Worm (Caenorhabditis elegans) whole organism, young adult: ENCODE measurements around the gene nspg-12.

Source experiments
- B0019.2 ChIP-seq: fragments of 200-800 bp; sonication (Bioruptor generic); conservative IDR thresholded peaks from 2 replicates; pipeline ENCODE4 v1.3.6; 2022; ENCODE audit warnings: missing genetic modification reagents, missing genetic modification characterization, missing compliant biosample characterization
- B0035.1 ChIP-seq: sonication (generic microtip); optimal IDR thresholded peaks from 2 replicates; lab custom pipeline; 2016; ENCODE audit warnings: missing genetic modification characterization, mild to moderate bottlenecking, missing compliant biosample characterization, missing genotype, missing genetic modification reagents
- B0336.3 ChIP-seq: fragments of 200-800 bp; sonication (Bioruptor generic); IDR thresholded peaks from 2 replicates; pipeline ENCODE4 v1.3.6; 2022; ENCODE audit warnings: missing genetic modification characterization, missing compliant biosample characterization
- C17E4.6 ChIP-seq: fragments of 200-800 bp; sonication (Bioruptor generic); IDR thresholded peaks from 2 replicates; pipeline ENCODE4 v1.3.6; 2022; ENCODE audit warnings: missing genetic modification reagents, missing genetic modification characterization, missing compliant biosample characterization
- D2030.7 ChIP-seq: fragments of 200-800 bp; sonication (Bioruptor generic); IDR thresholded peaks from 2 replicates; pipeline ENCODE4 v1.3.6; 2022; ENCODE audit warnings: missing genetic modification reagents, missing genetic modification characterization, missing compliant biosample characterization
- F37B4.10 ChIP-seq: fragments of 200-800 bp; sonication (Bioruptor generic); IDR thresholded peaks from 2 replicates; pipeline ENCODE4 v1.3.6; 2022; ENCODE audit warnings: missing genetic modification characterization, missing compliant biosample characterization
- F39B2.1 ChIP-seq: fragments of 200-800 bp; sonication (Bioruptor generic); IDR thresholded peaks from 2 replicates; pipeline ENCODE4 v1.3.6; 2022; ENCODE audit warnings: missing genetic modification reagents, missing genetic modification characterization, missing compliant biosample characterization
- F52B5.7 ChIP-seq: sonication (generic microtip); optimal IDR thresholded peaks from 2 replicates; lab custom pipeline; 2016; ENCODE audit warnings: mild to moderate bottlenecking, missing genetic modification characterization, missing compliant biosample characterization
- F55B11.4 ChIP-seq: sonication (generic microtip); optimal IDR thresholded peaks from 2 replicates; lab custom pipeline; 2016; ENCODE audit warnings: missing compliant biosample characterization, missing genetic modification characterization, borderline replicate concordance; ENCODE audit not compliant: insufficient read depth
- T26A5.8 ChIP-seq: sonication (generic microtip); optimal IDR thresholded peaks from 2 replicates; lab custom pipeline; 2016; ENCODE audit warnings: missing genetic modification characterization, missing compliant biosample characterization
- Y53F4B.3 ChIP-seq: fragments of 200-800 bp; sonication (Bioruptor generic); IDR thresholded peaks from 2 replicates; pipeline ENCODE4 v1.3.6; 2022; ENCODE audit warnings: missing genetic modification reagents, missing genetic modification characterization, missing compliant biosample characterization
- Y56A3A.18 ChIP-seq: fragments of 200-800 bp; sonication (Bioruptor generic); IDR thresholded peaks from 2 replicates; pipeline ENCODE4 v1.3.6; 2022; ENCODE audit warnings: missing genetic modification reagents, missing genetic modification characterization, missing compliant biosample characterization
- Y67H2A.10 ChIP-seq: fragments of 200-800 bp; sonication (Bioruptor generic); conservative IDR thresholded peaks from 2 replicates; pipeline ENCODE4 v1.3.6; 2022; ENCODE audit warnings: missing genetic modification reagents, missing genetic modification characterization, missing compliant biosample characterization
- Y95B8A.8 ChIP-seq: fragments of 200-800 bp; sonication (Bioruptor generic); IDR thresholded peaks from 2 replicates; pipeline ENCODE4 v1.3.6; 2022; ENCODE audit warnings: missing genetic modification reagents, missing genetic modification characterization, missing compliant biosample characterization
- ZK185.1 ChIP-seq: sonication (generic microtip); optimal IDR thresholded peaks from 2 replicates; lab custom pipeline; 2016; ENCODE audit warnings: mild to moderate bottlenecking, missing genetic modification characterization, missing compliant biosample characterization; ENCODE audit not compliant: poor library complexity, severe bottlenecking
- atf-7 ChIP-seq: sonication (generic microtip); optimal IDR thresholded peaks from 2 replicates; lab custom pipeline; 2017; ENCODE audit warnings: mild to moderate bottlenecking, missing genetic modification characterization, missing compliant biosample characterization
- attf-3 ChIP-seq: fragments of 200-800 bp; sonication (Bioruptor generic); conservative IDR thresholded peaks from 2 replicates; pipeline ENCODE4 v1.3.6; 2022; ENCODE audit warnings: missing genetic modification reagents, missing genetic modification characterization, missing compliant biosample characterization
- attf-5 ChIP-seq: fragments of 200-800 bp; sonication (Bioruptor generic); optimal IDR thresholded peaks from 2 replicates; lab custom pipeline; 2018; ENCODE audit warnings: mild to moderate bottlenecking, missing genetic modification characterization, missing compliant biosample characterization
- attf-6 ChIP-seq: fragments of 200-800 bp; sonication (Bioruptor generic); IDR thresholded peaks from 2 replicates; pipeline ENCODE4 v1.3.6; 2022; ENCODE audit warnings: missing genetic modification reagents, missing genetic modification characterization, missing compliant biosample characterization
- ccch-3 ChIP-seq: fragments of 200-800 bp; sonication (Bioruptor generic); optimal IDR thresholded peaks from 2 replicates; lab custom pipeline; 2018; ENCODE audit warnings: mild to moderate bottlenecking, missing genetic modification characterization, missing compliant biosample characterization
- cebp-1 ChIP-seq, 2 experiments: fragments of 200-800 bp in 1 of 2; sonication (Bioruptor generic) in 1 of 2; sonication (generic microtip) in 1 of 2; IDR thresholded peaks in 1 of 2; optimal IDR thresholded peaks in 1 of 2; 2 replicates each; pipeline versions ENCODE4 v1.3.6 to Lab custom; 2017 to 2022; ENCODE audit warnings: missing compliant biosample characterization in 2 of 2, missing genetic modification characterization in 2 of 2, mild to moderate bottlenecking in 1 of 2, missing genetic modification reagents in 1 of 2, moderate library complexity in 1 of 2
- ceh-40 ChIP-seq: fragments of 200-800 bp; sonication (Bioruptor generic); IDR thresholded peaks from 2 replicates; pipeline ENCODE4 v1.3.6; 2022; ENCODE audit warnings: missing genetic modification characterization, missing compliant biosample characterization
- ceh-58 ChIP-seq: fragments of 200-800 bp; sonication (Bioruptor generic); IDR thresholded peaks from 2 replicates; pipeline ENCODE4 v1.3.6; 2022; ENCODE audit warnings: missing genetic modification characterization, missing compliant biosample characterization
- ceh-79 ChIP-seq: sonication (generic microtip); optimal IDR thresholded peaks from 2 replicates; lab custom pipeline; 2017; ENCODE audit warnings: mild to moderate bottlenecking, missing genetic modification characterization, missing compliant biosample characterization
- chd-7 ChIP-seq: sonication (generic microtip); optimal IDR thresholded peaks from 2 replicates; lab custom pipeline; 2016; ENCODE audit warnings: mild to moderate bottlenecking, missing genetic modification characterization, moderate library complexity, missing compliant biosample characterization
- die-1 ChIP-seq: sonication (generic microtip); optimal IDR thresholded peaks from 2 replicates; lab custom pipeline; 2016; ENCODE audit warnings: missing genotype, mild to moderate bottlenecking, missing genetic modification characterization, missing compliant biosample characterization
- hmg-1.2 ChIP-seq: fragments of 200-800 bp; sonication (Bioruptor generic); IDR thresholded peaks from 2 replicates; pipeline ENCODE4 v1.3.6; 2022; ENCODE audit warnings: missing genetic modification reagents, missing genetic modification characterization, missing compliant biosample characterization
- hmg-20 ChIP-seq: fragments of 200-800 bp; sonication (Bioruptor generic); IDR thresholded peaks from 2 replicates; pipeline ENCODE4 v1.3.6; 2022; ENCODE audit warnings: missing genetic modification reagents, missing genetic modification characterization, missing compliant biosample characterization
- let-607 ChIP-seq, 2 experiments: fragments of 200-800 bp in 1 of 2; sonication (Bioruptor generic) in 1 of 2; sonication (generic microtip) in 1 of 2; optimal IDR thresholded peaks; 2 replicates each; lab custom pipeline; 2016 to 2018; ENCODE audit warnings: mild to moderate bottlenecking in 2 of 2, missing compliant biosample characterization in 2 of 2, missing genetic modification characterization in 2 of 2, moderate library complexity in 2 of 2, missing genotype in 1 of 2
- lin-40 ChIP-seq: sonication (generic microtip); optimal IDR thresholded peaks from 2 replicates; lab custom pipeline; 2016; ENCODE audit warnings: missing genetic modification characterization, mild to moderate bottlenecking, missing compliant biosample characterization, missing genotype, missing genetic modification reagents
- lin-54 ChIP-seq: fragments of 200-800 bp; sonication (Bioruptor generic); optimal IDR thresholded peaks from 2 replicates; lab custom pipeline; 2018; ENCODE audit warnings: mild to moderate bottlenecking, missing genetic modification characterization, missing compliant biosample characterization
- lir-1 ChIP-seq: fragments of 200-800 bp; sonication (Bioruptor generic); conservative IDR thresholded peaks from 2 replicates; pipeline ENCODE4 v1.3.6; 2022; ENCODE audit warnings: missing genetic modification reagents, missing genetic modification characterization, missing compliant biosample characterization
- mel-28 ChIP-seq: sonication (generic microtip); optimal IDR thresholded peaks from 2 replicates; lab custom pipeline; 2016; ENCODE audit warnings: borderline replicate concordance, mild to moderate bottlenecking, missing genetic modification characterization, missing compliant biosample characterization
- mes-4 ChIP-seq: sonication (generic microtip); optimal IDR thresholded peaks from 2 replicates; lab custom pipeline; 2016; ENCODE audit warnings: missing genotype, missing genetic modification characterization, missing compliant biosample characterization
- nfya-1 ChIP-seq: sonication (generic microtip); optimal IDR thresholded peaks from 2 replicates; lab custom pipeline; 2017; ENCODE audit warnings: antibody characterized with exemption, missing compliant biosample characterization, missing genetic modification characterization, borderline replicate concordance; ENCODE audit not compliant: insufficient read depth
- nfyb-1 ChIP-seq: fragments of 200-800 bp; sonication (Bioruptor generic); IDR thresholded peaks from 2 replicates; pipeline ENCODE4 v1.3.6; 2022; ENCODE audit warnings: missing genetic modification reagents, missing genetic modification characterization, missing compliant biosample characterization
- nhr-80 ChIP-seq: sonication (generic microtip); optimal IDR thresholded peaks from 2 replicates; lab custom pipeline; 2016; ENCODE audit warnings: missing genetic modification characterization, missing compliant biosample characterization
- pha-4 ChIP-seq: fragments of 150-350 bp; sonication (generic microtip); optimal IDR thresholded peaks from 2 replicates; lab custom pipeline; 2014; ENCODE audit warnings: missing biosample characterization, missing genetic modification reagents, missing genetic modification characterization
- rec-8 ChIP-seq, 2 experiments: sonication (generic microtip); optimal IDR thresholded peaks; 2 replicates each; lab custom pipeline; 2016; ENCODE audit warnings: mild to moderate bottlenecking in 2 of 2, missing genetic modification characterization in 2 of 2, missing genetic modification reagents in 2 of 2, missing genotype in 2 of 2, missing biosample characterization in 1 of 2, missing compliant biosample characterization in 1 of 2, moderate library complexity in 1 of 2
- sdz-38 ChIP-seq: sonication (generic microtip); optimal IDR thresholded peaks from 2 replicates; lab custom pipeline; 2016; ENCODE audit warnings: missing genotype, missing genetic modification characterization, missing compliant biosample characterization
- sea-2 ChIP-seq: fragments of 200-800 bp; sonication (Bioruptor generic); IDR thresholded peaks from 2 replicates; pipeline ENCODE4 v1.3.6; 2022; ENCODE audit warnings: missing genetic modification characterization, missing compliant biosample characterization
- snpc-1.1 ChIP-seq: sonication (generic microtip); optimal IDR thresholded peaks from 2 replicates; lab custom pipeline; 2017; ENCODE audit warnings: missing genetic modification characterization, mild to moderate bottlenecking, missing compliant biosample characterization, antibody characterized with exemption, moderate library complexity, missing genotype, missing genetic modification reagents; ENCODE audit not compliant: insufficient read depth
- somi-1 ChIP-seq: fragments of 200-800 bp; sonication (Bioruptor generic); optimal IDR thresholded peaks from 2 replicates; lab custom pipeline; 2018; ENCODE audit warnings: mild to moderate bottlenecking, missing genetic modification characterization, missing compliant biosample characterization
- sptf-2 ChIP-seq: fragments of 200-800 bp; sonication (Bioruptor generic); optimal IDR thresholded peaks from 2 replicates; lab custom pipeline; 2018; ENCODE audit warnings: mild to moderate bottlenecking, missing genetic modification characterization, missing compliant biosample characterization
- tbx-9 ChIP-seq: sonication (generic microtip); optimal IDR thresholded peaks from 2 replicates; lab custom pipeline; 2016; ENCODE audit warnings: borderline replicate concordance, missing genetic modification characterization, inconsistent platforms, missing compliant biosample characterization
- unc-62 ChIP-seq: fragments of 150-350 bp; optimal IDR thresholded peaks from 2 replicates; lab custom pipeline; 2014; ENCODE audit warnings: missing biosample characterization, missing genetic modification reagents, missing genetic modification characterization
- zfh-2 ChIP-seq: fragments of 200-800 bp; sonication (Bioruptor generic); conservative IDR thresholded peaks from 2 replicates; pipeline ENCODE4 v1.3.6; 2022; ENCODE audit warnings: missing genetic modification reagents, missing genetic modification characterization, missing compliant biosample characterization
- ztf-22 ChIP-seq: fragments of 200-800 bp; sonication (Bioruptor generic); optimal IDR thresholded peaks from 2 replicates; lab custom pipeline; 2018; ENCODE audit warnings: mild to moderate bottlenecking, missing genetic modification characterization, moderate library complexity, missing compliant biosample characterization

Gene nspg-12

DNA sequence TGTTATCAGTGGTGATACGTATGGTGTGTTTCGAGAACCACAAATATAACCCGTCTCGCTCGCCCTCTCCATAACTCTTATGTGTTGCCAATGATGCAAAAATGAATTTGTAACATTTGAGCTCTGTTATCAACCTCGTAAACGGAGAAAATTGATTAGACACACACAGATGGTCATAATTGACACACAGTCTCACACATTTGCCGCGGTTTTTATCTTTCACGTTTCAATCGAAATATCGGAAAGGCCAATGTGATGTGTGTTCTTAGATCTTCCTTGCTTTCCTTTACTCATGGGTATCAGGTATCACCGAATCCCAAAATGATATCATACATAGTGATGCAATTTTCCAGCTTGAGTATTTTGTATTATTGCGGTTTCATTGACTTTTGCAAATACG, 43.5 kb upstream of the nspg-12 start (continued):
- no peak for TF ChIP-seq sea-2 (GFP tag; lab: Robert Waterston, UW)
- no peak for TF ChIP-seq ceh-58 (GFP tag; lab: Robert Waterston, UW)
- no peak for TF ChIP-seq D2030.7 (GFP tag; lab: Robert Waterston, UW)
- TF ChIP-seq ZK185.1 (tag; lab: Kevin White, UChicago), result no peak
- no peak for TF ChIP-seq lin-40
- TF ChIP-seq B0019.2 (GFP tag; lab: Robert Waterston, UW), result no peak
- TF ChIP-seq Y56A3A.18 (GFP tag; lab: Robert Waterston, UW), result no peak
- TF ChIP-seq hmg-20 (GFP tag; lab: Robert Waterston, UW), result no peak
- no peak for TF ChIP-seq Y53F4B.3 (GFP tag; lab: Robert Waterston, UW)
- TF ChIP-seq atf-7 (tag; lab: Kevin White, UChicago), result peak; percentile 54
- TF ChIP-seq sdz-38 (tag; lab: Kevin White, UChicago), result no peak
- TF ChIP-seq die-1 (tag; lab: Kevin White, UChicago), result no peak
- TF ChIP-seq ceh-40, result no peak
- TF ChIP-seq attf-5, result no peak
- TF ChIP-seq nfya-1 (tag; lab: Kevin White, UChicago), result no peak
- TF ChIP-seq F37B4.10 (GFP tag; lab: Robert Waterston, UW), result no peak
- no peak for TF ChIP-seq lir-1
- no peak for TF ChIP-seq chd-7 (tag; lab: Kevin White, UChicago)
- no peak for TF ChIP-seq hmg-1.2 (GFP tag; lab: Robert Waterston, UW)
- peak; percentile 66 for TF ChIP-seq ztf-22 (GFP tag; lab: Kevin White, UChicago)
- TF ChIP-seq zfh-2, result no peak
- TF ChIP-seq F52B5.7 (tag; lab: Kevin White, UChicago), result no peak
- no peak for TF ChIP-seq rec-8 (tag; optimal IDR thresholded peaks at IDR 0.05; lab: Kevin White, UChicago)
- TF ChIP-seq cebp-1 (GFP tag; IDR thresholded peaks at IDR 0.05; lab: Robert Waterston, UW), result no peak
- peak; percentile 2 for TF ChIP-seq cebp-1 (tag; optimal IDR thresholded peaks at IDR 0.05; lab: Kevin White, UChicago)
- TF ChIP-seq unc-62 (GFP tag; lab: Kevin White, UChicago), result no peak
- no peak for TF ChIP-seq F39B2.1
- no peak for TF ChIP-seq attf-6 (GFP tag; lab: Robert Waterston, UW)
- no peak for TF ChIP-seq B0336.3 (GFP tag; lab: Robert Waterston, UW)
- no peak for TF ChIP-seq attf-3 (GFP tag; lab: Robert Waterston, UW)
- TF ChIP-seq snpc-1.1 (tag; lab: Kevin White, UChicago), result no peak
- no peak for TF ChIP-seq ccch-3 (GFP tag; lab: Kevin White, UChicago)
- TF ChIP-seq ceh-79, result no peak
- TF ChIP-seq mel-28 (tag; lab: Kevin White, UChicago), result no peak
- no peak for TF ChIP-seq Y67H2A.10 (GFP tag; lab: Robert Waterston, UW)
- peak; percentile 44 for TF ChIP-seq sptf-2 (GFP tag; lab: Kevin White, UChicago)
- TF ChIP-seq lin-54 (GFP tag; lab: Kevin White, UChicago), result no peak
- TF ChIP-seq pha-4 (tag; lab: Kevin White, UChicago), result no peak
- TF ChIP-seq Y95B8A.8, result no peak
- TF ChIP-seq let-607 (tag; optimal IDR thresholded peaks at IDR 0.05; lab: Kevin White, UChicago), result peak in 1 of 2 experiments; percentile 61
- no peak for TF ChIP-seq somi-1 (GFP tag; lab: Kevin White, UChicago)
- TF ChIP-seq B0035.1 (tag; lab: Kevin White, UChicago), result no peak
- TF ChIP-seq mes-4, result no peak
- TF ChIP-seq T26A5.8, result no peak
- no peak for TF ChIP-seq C17E4.6 (GFP tag; lab: Robert Waterston, UW)
- TF ChIP-seq nhr-80 (tag; lab: Kevin White, UChicago), result peak; percentile 97
- no peak for TF ChIP-seq tbx-9
- no peak for TF ChIP-seq F55B11.4 (tag; lab: Kevin White, UChicago)
- 0 out of 2 replicates have a peak, but pooled peaks have one; percentile 44 for TF ChIP-seq nfyb-1 (GFP tag; lab: Robert Waterston, UW)
